Fruit fly (Drosophila melanogaster) whole organism, wandering third instar larva: ENCODE results near the gene CG10663.

Experiments
- Abd-B ChIP-seq: fragments of >200 bp; optimal IDR thresholded peaks from 2 replicates; lab custom pipeline; 2017; ENCODE audit warnings: missing biosample characterization, missing genetic modification characterization
- CG32264 ChIP-seq: fragments of 200-800 bp; sonication (Bioruptor generic); optimal IDR thresholded peaks from 2 replicates; lab custom pipeline; 2016; ENCODE audit warnings: missing biosample characterization, missing genetic modification characterization
- CG9705 ChIP-seq: fragments of 200-800 bp; sonication (Bioruptor generic); optimal IDR thresholded peaks from 2 replicates; lab custom pipeline; 2018; ENCODE audit warnings: missing biosample characterization, mild to moderate bottlenecking, missing genetic modification characterization
- CrebA ChIP-seq: fragments of 200-800 bp; sonication (Bioruptor generic); optimal IDR thresholded peaks from 2 replicates; lab custom pipeline; 2016; ENCODE audit warnings: missing biosample characterization, mild to moderate bottlenecking, missing genetic modification characterization, borderline replicate concordance
- Dfd ChIP-seq: fragments of >200 bp; optimal IDR thresholded peaks from 2 replicates; lab custom pipeline; 2017; ENCODE audit warnings: missing biosample characterization, missing genetic modification characterization
- Dif ChIP-seq: fragments of 200-275, 200-300 bp; sonication (Bioruptor generic); optimal IDR thresholded peaks from 2 replicates; lab custom pipeline; 2018; ENCODE audit warnings: missing biosample characterization, missing genetic modification characterization; ENCODE audit not compliant: partially characterized antibody
- GATAd ChIP-seq: sonication (Bioruptor generic); optimal IDR thresholded peaks from 2 replicates; lab custom pipeline; 2016; ENCODE audit warnings: missing biosample characterization, missing genetic modification characterization
- HLH106 ChIP-seq: fragments of 200-800 bp; optimal IDR thresholded peaks from 3 replicates; lab custom pipeline; 2019; ENCODE audit warnings: missing biosample characterization, mild to moderate bottlenecking, missing genetic modification characterization, moderate library complexity
- Hnf4 ChIP-seq: fragments of 200-800 bp; sonication (Bioruptor generic); optimal IDR thresholded peaks from 2 replicates; lab custom pipeline; 2016; ENCODE audit warnings: missing biosample characterization, mild to moderate bottlenecking, missing genetic modification characterization
- Hr78 ChIP-seq: fragments of >200 bp; optimal IDR thresholded peaks from 2 replicates; lab custom pipeline; 2017; ENCODE audit warnings: missing biosample characterization, missing genetic modification characterization
- Hr83 ChIP-seq: fragments of 200-300 bp; sonication (Bioruptor generic); optimal IDR thresholded peaks from 2 replicates; lab custom pipeline; 2016; ENCODE audit warnings: missing biosample characterization, mild to moderate bottlenecking, missing genetic modification characterization, moderate library complexity; ENCODE audit not compliant: poor library complexity, severe bottlenecking
- Jra ChIP-seq: sonication (Bioruptor generic); optimal IDR thresholded peaks from 2 replicates; lab custom pipeline; 2016; ENCODE audit warnings: missing biosample characterization, missing genetic modification characterization
- Mio ChIP-seq: sonication (Bioruptor generic); optimal IDR thresholded peaks from 2 replicates; lab custom pipeline; 2016; ENCODE audit warnings: missing biosample characterization, missing genetic modification characterization
- Myc ChIP-seq: fragments of >200 bp; optimal IDR thresholded peaks from 2 replicates; lab custom pipeline; 2017
- N ChIP-seq: fragments of >200 bp; optimal IDR thresholded peaks from 2 replicates; lab custom pipeline; 2018; ENCODE audit warnings: missing biosample characterization, missing external identifiers, missing genetic modification characterization
- OdsH ChIP-seq: fragments of 200-800 bp; sonication (Bioruptor generic); optimal IDR thresholded peaks from 2 replicates; lab custom pipeline; 2016; ENCODE audit warnings: missing biosample characterization, mild to moderate bottlenecking, missing genetic modification characterization
- Rel ChIP-seq, 2 experiments: fragments of 200-800 bp; sonication (Bioruptor generic) in 1 of 2; optimal IDR thresholded peaks; 2 replicates in 1 of 2; 3 replicates in 1 of 2; lab custom pipeline; 2016 to 2019; ENCODE audit warnings: mild to moderate bottlenecking in 2 of 2, missing biosample characterization in 2 of 2, missing genetic modification characterization in 2 of 2, moderate library complexity in 1 of 2
- Sp1 ChIP-seq: fragments of 200-800 bp; sonication (Bioruptor generic); optimal IDR thresholded peaks from 3 replicates; lab custom pipeline; 2019; ENCODE audit warnings: missing biosample characterization, mild to moderate bottlenecking, missing genetic modification characterization, moderate library complexity
- Vsx2 ChIP-seq: fragments of 200-300, 225-300 bp; sonication (Bioruptor generic); optimal IDR thresholded peaks from 2 replicates; lab custom pipeline; 2018; ENCODE audit warnings: missing biosample characterization, missing genetic modification characterization; ENCODE audit not compliant: partially characterized antibody
- br ChIP-seq: fragments of 200-800 bp; sonication (Bioruptor generic); optimal IDR thresholded peaks from 2 replicates; lab custom pipeline; 2016; ENCODE audit warnings: missing biosample characterization, missing genetic modification characterization
- brk ChIP-seq: fragments of 200-800 bp; sonication (Bioruptor generic); optimal IDR thresholded peaks from 2 replicates; lab custom pipeline; 2016; ENCODE audit warnings: missing biosample characterization, mild to moderate bottlenecking, missing genetic modification characterization
- dl ChIP-seq, 2 experiments: fragments of 175-275, 200-275 bp in 1 of 2; fragments of 200-275 bp in 1 of 2; sonication (Bioruptor generic); optimal IDR thresholded peaks; lab custom pipeline; 2018; ENCODE audit warnings: mild to moderate bottlenecking in 2 of 2, missing biosample characterization in 2 of 2, missing genetic modification characterization in 2 of 2, moderate library complexity in 2 of 2; ENCODE audit not compliant: partially characterized antibody in 2 of 2, insufficient read depth in 1 of 2
- dmrt93B ChIP-seq: fragments of 200-800 bp; sonication (Bioruptor generic); optimal IDR thresholded peaks from 2 replicates; lab custom pipeline; 2018; ENCODE audit warnings: missing biosample characterization, mild to moderate bottlenecking, missing genetic modification characterization
- dsf ChIP-seq: sonication (Bioruptor generic); optimal IDR thresholded peaks from 2 replicates; lab custom pipeline; 2016; ENCODE audit warnings: missing biosample characterization, missing genetic modification characterization, borderline replicate concordance
- ey ChIP-seq: fragments of 200-800 bp; sonication (Bioruptor generic); optimal IDR thresholded peaks from 2 replicates; lab custom pipeline; 2016; ENCODE audit warnings: missing biosample characterization, missing genetic modification characterization
- foxo ChIP-seq, 2 experiments: fragments of 200-800 bp; sonication (Bioruptor generic); optimal IDR thresholded peaks; 2 replicates in 1 of 2; 3 replicates in 1 of 2; lab custom pipeline; 2016 to 2017; ENCODE audit warnings: missing biosample characterization in 2 of 2, missing genetic modification characterization in 2 of 2
- fru ChIP-seq: fragments of 200-800 bp; sonication (Bioruptor generic); optimal IDR thresholded peaks from 3 replicates; lab custom pipeline; 2016; ENCODE audit warnings: missing biosample characterization, mild to moderate bottlenecking, missing genetic modification characterization
- h ChIP-seq: fragments of 200-800 bp; sonication (Bioruptor generic); optimal IDR thresholded peaks from 3 replicates; lab custom pipeline; 2016; ENCODE audit warnings: missing biosample characterization, mild to moderate bottlenecking, missing genetic modification characterization
- jim ChIP-seq: fragments of 175-275, 200-325 bp; sonication (Bioruptor generic); optimal IDR thresholded peaks from 2 replicates; lab custom pipeline; 2016; ENCODE audit warnings: missing biosample characterization, mild to moderate bottlenecking, missing genetic modification characterization
- lola ChIP-seq: fragments of >200 bp; optimal IDR thresholded peaks from 2 replicates; lab custom pipeline; 2017; ENCODE audit warnings: missing biosample characterization, missing genetic modification characterization
- pan ChIP-seq: fragments of >200 bp; optimal IDR thresholded peaks from 2 replicates; lab custom pipeline; 2017
- psq ChIP-seq: fragments of 200-800 bp; sonication (Bioruptor generic); optimal IDR thresholded peaks from 3 replicates; lab custom pipeline; 2017; ENCODE audit warnings: missing biosample characterization, mild to moderate bottlenecking, missing genetic modification characterization, moderate library complexity
- rgr ChIP-seq: fragments of 200-800 bp; sonication (Bioruptor generic); optimal IDR thresholded peaks from 3 replicates; lab custom pipeline; 2016; ENCODE audit warnings: missing biosample characterization, mild to moderate bottlenecking, missing genetic modification characterization
- sage ChIP-seq: fragments of 200-800 bp; sonication (Bioruptor generic); optimal IDR thresholded peaks from 2 replicates; lab custom pipeline; 2016; ENCODE audit warnings: missing biosample characterization, mild to moderate bottlenecking, missing genetic modification characterization
- sv ChIP-seq: fragments of 200-800 bp; sonication (Bioruptor generic); optimal IDR thresholded peaks from 3 replicates; lab custom pipeline; 2016; ENCODE audit warnings: missing biosample characterization, missing genetic modification characterization
- tai ChIP-seq: sonication (Bioruptor generic); optimal IDR thresholded peaks from 2 replicates; lab custom pipeline; 2016; ENCODE audit warnings: missing biosample characterization, missing genetic modification characterization
- usp ChIP-seq: fragments of >200 bp; optimal IDR thresholded peaks from 2 replicates; lab custom pipeline; 2017; ENCODE audit warnings: missing biosample characterization, missing genetic modification characterization
- woc ChIP-seq: sonication (Bioruptor generic); optimal IDR thresholded peaks from 2 replicates; lab custom pipeline; 2016; ENCODE audit warnings: missing biosample characterization, mild to moderate bottlenecking, missing genetic modification characterization

The CG10663 gene

DNA sequence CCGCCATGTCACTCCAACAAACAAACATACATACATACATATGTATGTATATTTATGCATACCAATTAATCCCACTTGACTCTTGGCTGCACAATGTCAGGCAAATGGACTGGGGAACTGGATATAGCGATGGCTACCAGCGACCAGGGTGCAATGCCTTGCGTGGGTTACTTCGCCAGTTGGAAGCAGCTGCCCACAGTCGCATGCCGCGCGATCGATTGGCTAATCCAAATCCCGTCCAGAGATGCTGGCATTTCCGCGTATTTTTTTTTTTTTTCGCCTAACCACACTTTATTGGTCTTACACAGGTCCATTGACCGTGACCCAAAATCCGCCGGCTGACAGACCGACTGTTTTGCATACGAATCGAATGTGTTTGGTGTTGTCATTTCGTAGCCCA lies 9.4 kb upstream of the CG10663 start:
- no peak for TF ChIP-seq h (GFP tag; lab: Kevin White, UChicago)
- no peak for TF ChIP-seq ey
- TF ChIP-seq psq, result no peak
- TF ChIP-seq fru (GFP tag; lab: Kevin White, UChicago), result no peak
- TF ChIP-seq foxo (GFP tag; optimal IDR thresholded peaks at IDR 0.05; lab: Kevin White, UChicago), result no peak

dm6 chr3L:12490418-12491035 lies 5.7 kb upstream of the CG10663 start, which contains the start of gene CG10660:
TSS of gene CG10660 (minus strand) at chr3L:12490676.
- peak; percentile 75 for TF ChIP-seq Mio (GFP tag; lab: Kevin White, UChicago)
- peak; percentile 37 for TF ChIP-seq GATAd (GFP tag; lab: Kevin White, UChicago)
- peak; percentile 64 for TF ChIP-seq dsf (GFP tag; lab: Kevin White, UChicago)
- TF ChIP-seq jim, result no peak
- peak; percentile 95 for TF ChIP-seq fru (GFP tag; lab: Kevin White, UChicago)
- TF ChIP-seq Hr83, result peak; percentile 35
- TF ChIP-seq pan (lab: Kevin White, UChicago), result no peak
- peak; percentile 80 to 95 for TF ChIP-seq foxo (GFP tag; optimal IDR thresholded peaks at IDR 0.05; lab: Kevin White, UChicago)
- peak; percentile 83 for TF ChIP-seq Hnf4
- peak; percentile 82 for TF ChIP-seq sv (GFP tag; lab: Kevin White, UChicago)
- peak; percentile 93 for TF ChIP-seq ey
- TF ChIP-seq Myc (lab: Kevin White, UChicago), result no peak
- TF ChIP-seq Abd-B, result no peak
- TF ChIP-seq rgr (GFP tag; lab: Kevin White, UChicago), result peak; percentile 97
- peak; percentile 95 for TF ChIP-seq OdsH (GFP tag; lab: Kevin White, UChicago)
- no peak for TF ChIP-seq CrebA
- TF ChIP-seq Dfd, result no peak
- TF ChIP-seq br (GFP tag; lab: Kevin White, UChicago), result peak; percentile 92
- TF ChIP-seq dmrt93B, result peak; percentile 52
- peak; percentile 91 for TF ChIP-seq brk (GFP tag; lab: Kevin White, UChicago)
- TF ChIP-seq usp (GFP tag; lab: Kevin White, UChicago), result no peak
- TF ChIP-seq Hr78 (GFP tag; lab: Kevin White, UChicago), result no peak
- TF ChIP-seq psq, result peak; percentile 87
- TF ChIP-seq N, result no peak
- TF ChIP-seq Vsx2, result no peak
- peak; percentile 84 for TF ChIP-seq woc
- TF ChIP-seq tai (GFP tag; lab: Kevin White, UChicago), result peak; percentile 81
- peak; percentile 88 for TF ChIP-seq Sp1 (GFP tag; lab: Kevin White, UChicago)
- TF ChIP-seq CG32264 (GFP tag; lab: Kevin White, UChicago), result peak; percentile 90
- peak; percentile 43 for TF ChIP-seq CG9705 (GFP tag; lab: Kevin White, UChicago)
- TF ChIP-seq Dif, result peak; percentile 3
- peak; percentile 61 for TF ChIP-seq Rel (GFP tag; optimal IDR thresholded peaks at IDR 0.05; lab: Kevin White, UChicago)
- TF ChIP-seq Rel (tag; optimal IDR thresholded peaks at IDR 0.05; lab: Kevin White, UChicago), result peak; percentile 18
- peak; percentile 59 for TF ChIP-seq Jra
- TF ChIP-seq HLH106 (tag; lab: Kevin White, UChicago), result peak; percentile 77
- no peak for TF ChIP-seq lola (GFP tag; lab: Kevin White, UChicago)
- TF ChIP-seq dl (GFP tag; optimal IDR thresholded peaks at IDR 0.05; lab: Kevin White, UChicago; ENCODE audit: insufficient read depth in 1 of 2, partially characterized antibody in 2 of 2), result no peak
- TF ChIP-seq h (GFP tag; lab: Kevin White, UChicago), result peak; percentile 94
- peak; percentile 90 for TF ChIP-seq sage

DNA sequence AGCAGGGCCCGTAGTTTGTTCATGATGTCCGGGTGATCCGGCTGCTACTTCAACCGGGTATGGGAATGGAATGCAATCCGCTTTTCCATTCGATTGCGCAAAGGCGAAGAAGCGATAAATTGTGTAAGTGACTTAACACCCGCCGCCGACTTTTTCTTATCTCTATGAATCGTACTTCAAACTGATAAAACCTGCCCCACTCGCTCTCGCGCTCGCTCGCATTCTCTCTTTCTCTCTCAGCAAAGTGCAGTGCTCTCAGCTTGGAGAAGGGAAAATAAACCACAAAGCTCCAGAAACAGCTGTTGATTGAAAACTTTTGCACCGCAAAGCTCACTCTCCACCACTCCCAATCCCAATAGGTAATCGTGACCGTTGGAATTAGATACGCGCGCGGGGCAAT lies 5.1 kb upstream of the CG10663 start:
- TF ChIP-seq tai (GFP tag; lab: Kevin White, UChicago), result no peak
- TF ChIP-seq OdsH (GFP tag; lab: Kevin White, UChicago), result no peak
- TF ChIP-seq fru (GFP tag; lab: Kevin White, UChicago), result no peak
- TF ChIP-seq Hr78 (GFP tag; lab: Kevin White, UChicago), result no peak
- TF ChIP-seq sage, result no peak
- TF ChIP-seq br (GFP tag; lab: Kevin White, UChicago), result no peak
- no peak for TF ChIP-seq lola (GFP tag; lab: Kevin White, UChicago)
- TF ChIP-seq Jra, result no peak
- TF ChIP-seq ey, result no peak
- TF ChIP-seq Mio (GFP tag; lab: Kevin White, UChicago), result no peak
- no peak for TF ChIP-seq dmrt93B
- no peak for TF ChIP-seq Sp1 (GFP tag; lab: Kevin White, UChicago)
- peak; percentile 80 for TF ChIP-seq Vsx2
- TF ChIP-seq foxo (GFP tag; optimal IDR thresholded peaks at IDR 0.05; lab: Kevin White, UChicago), result no peak
- peak; percentile 51 for TF ChIP-seq CrebA
- no peak for TF ChIP-seq jim
- TF ChIP-seq usp (GFP tag; lab: Kevin White, UChicago), result no peak
- TF ChIP-seq brk (GFP tag; lab: Kevin White, UChicago), result no peak
- TF ChIP-seq woc, result no peak
- TF ChIP-seq N, result no peak
- no peak for TF ChIP-seq rgr (GFP tag; lab: Kevin White, UChicago)
- TF ChIP-seq sv (GFP tag; lab: Kevin White, UChicago), result no peak
- TF ChIP-seq Dif, result peak; percentile 96
- no peak for TF ChIP-seq Dfd
- no peak for TF ChIP-seq psq
- TF ChIP-seq h (GFP tag; lab: Kevin White, UChicago), result no peak
- no peak for TF ChIP-seq dsf (GFP tag; lab: Kevin White, UChicago)
- no peak for TF ChIP-seq CG32264 (GFP tag; lab: Kevin White, UChicago)
- TF ChIP-seq GATAd (GFP tag; lab: Kevin White, UChicago), result no peak
- TF ChIP-seq Rel (GFP tag; optimal IDR thresholded peaks at IDR 0.05; lab: Kevin White, UChicago), result peak; percentile 50
- TF ChIP-seq Rel (tag; optimal IDR thresholded peaks at IDR 0.05; lab: Kevin White, UChicago), result no peak
- TF ChIP-seq Myc (lab: Kevin White, UChicago), result no peak
- TF ChIP-seq Abd-B, result no peak
- no peak for TF ChIP-seq CG9705 (GFP tag; lab: Kevin White, UChicago)
- TF ChIP-seq Hnf4, result no peak
- TF ChIP-seq dl (GFP tag; optimal IDR thresholded peaks at IDR 0.05; lab: Kevin White, UChicago; ENCODE audit: insufficient read depth in 1 of 2, partially characterized antibody in 2 of 2), result peak; percentile 83 to 93
- TF ChIP-seq HLH106 (tag; lab: Kevin White, UChicago), result no peak
- TF ChIP-seq pan (lab: Kevin White, UChicago), result no peak
- peak; percentile 61 for TF ChIP-seq Hr83
- TF ChIP-seq, all 38 proteins: peak for 6
